Fruit fly (Drosophila melanogaster) whole organism, embryonic: ENCODE data around the gene CG17819.
A peak's percentile ranks its signal among the peaks of the same experiment; 100 is the strongest.

Source experiments
- CG10321 ChIP-seq: fragments of 200-800 bp; sonication (Bioruptor generic); IDR thresholded peaks from 2 replicates; pipeline ENCODE4 v1.3.6; 2022; ENCODE audit warnings: missing biosample characterization, missing genetic modification characterization
- CG10462 ChIP-seq: fragments of 200-800 bp; sonication (Bioruptor generic); optimal IDR thresholded peaks from 2 replicates; lab custom pipeline; 2016; ENCODE audit warnings: missing biosample characterization, missing genetic modification characterization
- CG11456 ChIP-seq: fragments of 200-800 bp; sonication (Bioruptor generic); IDR thresholded peaks from 3 replicates; pipeline ENCODE4 v1.3.6; 2022; ENCODE audit warnings: missing biosample characterization, missing genetic modification characterization
- CG11695 ChIP-seq: fragments of 200-800 bp; sonication (Bioruptor generic); IDR thresholded peaks from 3 replicates; pipeline ENCODE4 v1.3.6; 2022; ENCODE audit warnings: missing biosample characterization, missing genetic modification characterization
- CG12104 ChIP-seq: fragments of 200-800 bp; sonication (Bioruptor generic); optimal IDR thresholded peaks from 3 replicates; lab custom pipeline; 2016; ENCODE audit warnings: missing biosample characterization, missing genetic modification characterization
- CG14014 ChIP-seq: fragments of 200-800 bp; sonication (Bioruptor generic); IDR thresholded peaks from 2 replicates; pipeline ENCODE4 v1.3.6; 2022; ENCODE audit warnings: missing biosample characterization, missing genetic modification characterization
- CG1529 ChIP-seq: fragments of 200-800 bp; sonication (Bioruptor generic); optimal IDR thresholded peaks from 3 replicates; lab custom pipeline; 2018; ENCODE audit warnings: missing biosample characterization, missing genetic modification characterization
- CG15601 ChIP-seq: fragments of 200-800 bp; sonication (Bioruptor generic); optimal IDR thresholded peaks from 3 replicates; lab custom pipeline; 2019; ENCODE audit warnings: missing biosample characterization, mild to moderate bottlenecking, missing genetic modification characterization, moderate library complexity
- CG16863 ChIP-seq: fragments of 200-800 bp; sonication (Bioruptor generic); optimal IDR thresholded peaks from 3 replicates; lab custom pipeline; 2016; ENCODE audit warnings: missing biosample characterization, missing genetic modification characterization
- CG18011 ChIP-seq: fragments of 200-800 bp; sonication (Bioruptor generic); optimal IDR thresholded peaks from 2 replicates; lab custom pipeline; 2017; ENCODE audit warnings: missing biosample characterization, missing genetic modification characterization, mild to moderate bottlenecking, moderate library complexity, missing genotype
- CG2199 ChIP-seq: fragments of 200-800 bp; sonication (Bioruptor generic); IDR thresholded peaks from 3 replicates; pipeline ENCODE4 v1.3.6; 2022; ENCODE audit warnings: missing biosample characterization, missing genetic modification characterization
- CG30020 ChIP-seq: fragments of 200-800 bp; optimal IDR thresholded peaks from 2 replicates; lab custom pipeline; 2019; ENCODE audit warnings: missing biosample characterization, mild to moderate bottlenecking, missing genetic modification characterization, moderate library complexity
- CG32767 ChIP-seq: fragments of 200-800 bp; sonication (Bioruptor generic); IDR thresholded peaks from 2 replicates; pipeline ENCODE4 v1.3.6; 2022; ENCODE audit warnings: missing biosample characterization, missing genetic modification characterization
- CG32772 ChIP-seq: fragments of 200-800 bp; sonication (Bioruptor generic); IDR thresholded peaks from 2 replicates; pipeline ENCODE4 v1.3.6; 2022; ENCODE audit warnings: missing biosample characterization, missing genetic modification characterization
- CG7271 ChIP-seq: fragments of 200-800 bp; sonication (Bioruptor generic); optimal IDR thresholded peaks from 2 replicates; lab custom pipeline; 2018; ENCODE audit warnings: missing biosample characterization, mild to moderate bottlenecking, missing genetic modification characterization, moderate library complexity
- CG7745 ChIP-seq: fragments of 200-800 bp; sonication (Bioruptor generic); optimal IDR thresholded peaks from 2 replicates; lab custom pipeline; 2018; ENCODE audit warnings: missing biosample characterization, mild to moderate bottlenecking, missing genetic modification characterization, moderate library complexity
- CG7786 ChIP-seq: fragments of 200-800 bp; sonication (Bioruptor generic); optimal IDR thresholded peaks from 2 replicates; lab custom pipeline; 2016; ENCODE audit warnings: missing biosample characterization, missing genetic modification characterization
- CG8388 ChIP-seq: fragments of 200-800 bp; sonication (Bioruptor generic); optimal IDR thresholded peaks from 2 replicates; lab custom pipeline; 2019; ENCODE audit warnings: missing biosample characterization, mild to moderate bottlenecking, missing genetic modification characterization, moderate library complexity
- CG9797 ChIP-seq: fragments of 200-800 bp; sonication (Bioruptor generic); optimal IDR thresholded peaks from 3 replicates; lab custom pipeline; 2018; ENCODE audit warnings: missing biosample characterization, mild to moderate bottlenecking, missing genetic modification characterization
- CrebB ChIP-seq: fragments of 200-800 bp; sonication (Bioruptor generic); optimal IDR thresholded peaks from 3 replicates; lab custom pipeline; 2018; ENCODE audit warnings: missing biosample characterization, mild to moderate bottlenecking, missing genetic modification characterization
- D19A ChIP-seq: fragments of 200-800 bp; optimal IDR thresholded peaks from 3 replicates; lab custom pipeline; 2019; ENCODE audit warnings: missing biosample characterization, mild to moderate bottlenecking, missing genetic modification characterization, moderate library complexity
- Dfd ChIP-seq, 2 experiments: fragments of >200 bp; optimal IDR thresholded peaks; 2 replicates each; lab custom pipeline; 2017; ENCODE audit warnings: missing biosample characterization in 2 of 2, missing genetic modification characterization in 2 of 2
- Ets97D ChIP-seq: fragments of 200-800 bp; sonication (Bioruptor generic); optimal IDR thresholded peaks from 3 replicates; lab custom pipeline; 2016; ENCODE audit warnings: missing biosample characterization, missing genetic modification characterization
- Gug ChIP-seq: fragments of 200-800 bp; sonication (Bioruptor generic); IDR thresholded peaks from 4 replicates; pipeline ENCODE4 v1.3.6; 2022; ENCODE audit warnings: missing biosample characterization, missing genetic modification characterization
- H15 ChIP-seq: fragments of 200-800 bp; sonication (Bioruptor generic); IDR thresholded peaks from 3 replicates; pipeline ENCODE4 v1.3.6; 2022; ENCODE audit warnings: missing biosample characterization, missing genetic modification characterization
- H2.0 ChIP-seq: fragments of 200-800 bp; sonication (Bioruptor generic); IDR thresholded peaks from 2 replicates; pipeline ENCODE4 v1.3.6; 2022; ENCODE audit warnings: missing biosample characterization, missing genetic modification characterization
- HHEX ChIP-seq: fragments of 200-800 bp; sonication (Bioruptor generic); optimal IDR thresholded peaks from 3 replicates; lab custom pipeline; 2017; ENCODE audit warnings: missing biosample characterization, mild to moderate bottlenecking, missing genetic modification characterization, missing genetic modification reagents
- Lpt ChIP-seq: fragments of >200 bp; optimal IDR thresholded peaks from 2 replicates; lab custom pipeline; 2018; ENCODE audit warnings: missing biosample characterization, missing genetic modification characterization
- MTF-1 ChIP-seq: fragments of 200-800 bp; sonication (Bioruptor generic); optimal IDR thresholded peaks from 2 replicates; lab custom pipeline; 2018; ENCODE audit warnings: missing biosample characterization, mild to moderate bottlenecking, missing genetic modification characterization, borderline replicate concordance
- Mes4 ChIP-seq: fragments of 200-800 bp; sonication (Bioruptor generic); optimal IDR thresholded peaks from 2 replicates; lab custom pipeline; 2016; ENCODE audit warnings: missing biosample characterization, missing genetic modification characterization
- Nf-YB ChIP-seq: fragments of 200-800 bp; sonication (Bioruptor generic); optimal IDR thresholded peaks from 3 replicates; lab custom pipeline; 2019; ENCODE audit warnings: missing biosample characterization, mild to moderate bottlenecking, missing genetic modification characterization, moderate library complexity
- TFAM ChIP-seq: fragments of 200-800 bp; sonication (Bioruptor generic); optimal IDR thresholded peaks from 2 replicates; lab custom pipeline; 2017; ENCODE audit warnings: missing biosample characterization, missing genetic modification characterization, inconsistent platforms
- YL-1 ChIP-seq: fragments of 200-800 bp; sonication (Bioruptor generic); optimal IDR thresholded peaks from 3 replicates; lab custom pipeline; 2017; ENCODE audit warnings: missing biosample characterization, mild to moderate bottlenecking, missing genetic modification characterization
- croc ChIP-seq: fragments of 200-800 bp; sonication (Bioruptor generic); conservative IDR thresholded peaks from 3 replicates; pipeline ENCODE4 v1.3.6; 2022; ENCODE audit warnings: missing biosample characterization, missing genetic modification characterization
- dmrt11E ChIP-seq: fragments of 200-800 bp; sonication (Bioruptor generic); optimal IDR thresholded peaks from 3 replicates; lab custom pipeline; 2018; ENCODE audit warnings: missing biosample characterization, mild to moderate bottlenecking, missing genetic modification characterization, moderate library complexity
- gcm ChIP-seq: fragments of 200-800 bp; sonication (Bioruptor generic); optimal IDR thresholded peaks from 2 replicates; lab custom pipeline; 2019; ENCODE audit warnings: missing biosample characterization, mild to moderate bottlenecking, missing genetic modification characterization, moderate library complexity
- gem ChIP-seq: fragments of 200-800 bp; sonication (Bioruptor generic); optimal IDR thresholded peaks from 2 replicates; lab custom pipeline; 2019; ENCODE audit warnings: missing biosample characterization, mild to moderate bottlenecking, missing genetic modification characterization, moderate library complexity
- gro ChIP-seq: fragments of 200-800 bp; sonication (Bioruptor generic); optimal IDR thresholded peaks from 2 replicates; lab custom pipeline; 2016; ENCODE audit warnings: missing biosample characterization, missing genetic modification characterization
- inv ChIP-seq: fragments of 200-800 bp; sonication (Bioruptor generic); IDR thresholded peaks from 2 replicates; pipeline ENCODE4 v1.3.6; 2022; ENCODE audit warnings: missing biosample characterization, missing genetic modification characterization; ENCODE audit not compliant: partially characterized antibody
- lov ChIP-seq, 2 experiments: fragments of 200-800 bp in 1 of 2; fragments of >200 bp in 1 of 2; sonication (Bioruptor generic) in 1 of 2; IDR thresholded peaks in 1 of 2; optimal IDR thresholded peaks in 1 of 2; 2 replicates in 1 of 2; 3 replicates in 1 of 2; pipeline versions ENCODE4 v1.3.6 to Lab custom; 2017 to 2022; ENCODE audit warnings: missing biosample characterization in 1 of 2, missing genetic modification characterization in 1 of 2
- nau ChIP-seq: fragments of 200-800 bp; sonication (Bioruptor generic); optimal IDR thresholded peaks from 3 replicates; lab custom pipeline; 2017; ENCODE audit warnings: missing biosample characterization, mild to moderate bottlenecking, missing genetic modification characterization, missing genetic modification reagents
- nerfin-1 ChIP-seq: fragments of 200-800 bp; sonication (Bioruptor generic); optimal IDR thresholded peaks from 3 replicates; lab custom pipeline; 2019; ENCODE audit warnings: missing biosample characterization, mild to moderate bottlenecking, missing genetic modification characterization, moderate library complexity
- nom ChIP-seq: fragments of 200-800 bp; sonication (Bioruptor generic); optimal IDR thresholded peaks from 2 replicates; lab custom pipeline; 2017; ENCODE audit warnings: missing biosample characterization, missing genetic modification characterization, mild to moderate bottlenecking, moderate library complexity, missing genetic modification reagents
- pb ChIP-seq: fragments of 200-800 bp; sonication (Bioruptor generic); optimal IDR thresholded peaks from 3 replicates; lab custom pipeline; 2016; ENCODE audit warnings: missing biosample characterization, missing genetic modification characterization
- pita ChIP-seq: fragments of 200-800 bp; sonication (Bioruptor generic); optimal IDR thresholded peaks from 2 replicates; lab custom pipeline; 2017; ENCODE audit warnings: missing biosample characterization, mild to moderate bottlenecking, missing genetic modification characterization
- pum ChIP-seq: fragments of 200-800 bp; sonication (Bioruptor generic); optimal IDR thresholded peaks from 2 replicates; lab custom pipeline; 2016; ENCODE audit warnings: missing biosample characterization, missing genetic modification characterization
- sens ChIP-seq: fragments of 200-800 bp; sonication (Bioruptor generic); peaks from one replicate; lab custom pipeline; 2016; ENCODE audit warnings: missing biosample characterization, missing genetic modification characterization
- slbo ChIP-seq: fragments of 200-800 bp; sonication (Bioruptor generic); IDR thresholded peaks from 2 replicates; pipeline ENCODE4 v1.3.6; 2022; ENCODE audit warnings: missing biosample characterization, missing genetic modification characterization
- stc ChIP-seq: fragments of 200-800 bp; sonication (Bioruptor generic); IDR thresholded peaks from 2 replicates; pipeline ENCODE4 v1.3.6; 2022; ENCODE audit warnings: missing biosample characterization, missing genetic modification characterization
- zen ChIP-seq: fragments of 200-800 bp; sonication (Bioruptor generic); optimal IDR thresholded peaks from 3 replicates; lab custom pipeline; 2018; ENCODE audit warnings: missing biosample characterization, mild to moderate bottlenecking, missing genetic modification characterization, moderate library complexity
- zfh2 ChIP-seq: fragments of 200-800 bp; sonication (Bioruptor generic); optimal IDR thresholded peaks from 2 replicates; lab custom pipeline; 2016; ENCODE audit warnings: missing biosample characterization, missing genetic modification characterization

The CG17819 gene

DNA sequence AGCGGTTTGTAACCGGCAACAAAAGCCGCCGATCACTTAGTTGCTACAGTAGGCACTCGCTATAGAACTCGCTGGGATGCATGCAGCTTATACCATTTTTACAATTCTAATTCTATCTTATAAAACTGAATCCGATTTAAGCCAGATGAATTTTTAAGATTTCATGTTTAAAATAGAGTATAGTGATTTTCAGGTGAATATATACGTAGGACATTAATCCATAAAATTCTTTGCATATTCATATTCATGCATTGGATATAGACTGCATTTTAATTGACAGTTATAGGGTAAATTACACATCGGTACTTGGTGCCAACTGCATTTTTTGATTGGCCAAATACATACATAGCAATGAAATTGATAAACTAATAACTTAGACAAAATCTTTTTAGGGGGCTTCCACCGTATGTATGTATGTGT is 2.2 kb upstream of the CG17819 start (continued):
- TF ChIP-seq sens (GFP tag; lab: Kevin White, UChicago): peak; percentile 51
- TF ChIP-seq HHEX (GFP tag; lab: Kevin White, UChicago): no peak
- TF ChIP-seq CG9797 (GFP tag; lab: Kevin White, UChicago): no peak
- TF ChIP-seq CG12104 (GFP tag; lab: Kevin White, UChicago): no peak
- TF ChIP-seq CG10462 (GFP tag; lab: Kevin White, UChicago): no peak
- TF ChIP-seq dmrt11E (tag; lab: Kevin White, UChicago): peak; percentile 7
- no peak for TF ChIP-seq gro (GFP tag; lab: Kevin White, UChicago)
- no peak for TF ChIP-seq nau (GFP tag; lab: Kevin White, UChicago)
- TF ChIP-seq CG11695 (GFP tag; lab: Robert Waterston, UW): no peak
- no peak for TF ChIP-seq Mes4 (GFP tag; lab: Kevin White, UChicago)
- TF ChIP-seq H15 (GFP tag; lab: Robert Waterston, UW): no peak
- no peak for TF ChIP-seq D19A (tag; lab: Kevin White, UChicago)
- no peak for TF ChIP-seq zfh2
- TF ChIP-seq gcm: peak; percentile 11
- TF ChIP-seq CrebB (tag; lab: Kevin White, UChicago): no peak
- peak; percentile 36 for TF ChIP-seq gem
- TF ChIP-seq lov (optimal IDR thresholded peaks at IDR 0.05; lab: Kevin White, UChicago): no peak
- no peak for TF ChIP-seq lov (GFP tag; IDR thresholded peaks at IDR 0.05; lab: Robert Waterston, UW)
- TF ChIP-seq CG30020: no peak
- TF ChIP-seq pum (GFP tag; lab: Kevin White, UChicago): peak; percentile 11
- no peak for TF ChIP-seq Ets97D
- TF ChIP-seq pb: no peak
- no peak for TF ChIP-seq Dfd (GFP tag; optimal IDR thresholded peaks at IDR 0.05; lab: Kevin White, UChicago)
- peak; percentile 55 for TF ChIP-seq slbo
- no peak for TF ChIP-seq CG7745 (tag; lab: Kevin White, UChicago)
- TF ChIP-seq inv (GFP tag; lab: Robert Waterston, UW): no peak
- no peak for TF ChIP-seq CG32767
- TF ChIP-seq nerfin-1 (tag; lab: Kevin White, UChicago): no peak
- no peak for TF ChIP-seq zen (tag; lab: Kevin White, UChicago)
- no peak for TF ChIP-seq nom (GFP tag; lab: Kevin White, UChicago)
- no peak for TF ChIP-seq CG7786 (GFP tag; lab: Kevin White, UChicago)
- TF ChIP-seq CG16863: peak; percentile 12
- TF ChIP-seq YL-1 (GFP tag; lab: Kevin White, UChicago): no peak
- peak; percentile 1 for TF ChIP-seq CG15601 (tag; lab: Kevin White, UChicago)
- TF ChIP-seq CG10321 (GFP tag; lab: Robert Waterston, UW): no peak
- TF ChIP-seq TFAM: no peak
- no peak for TF ChIP-seq Lpt (GFP tag; lab: Kevin White, UChicago)
- no peak for TF ChIP-seq CG7271 (tag; lab: Kevin White, UChicago)
- no peak for TF ChIP-seq CG14014
- TF ChIP-seq stc (GFP tag; lab: Robert Waterston, UW): 0 out of 2 replicates have a peak, but pooled peaks have one; percentile 50
- TF ChIP-seq CG8388 (GFP tag; lab: Kevin White, UChicago): peak; percentile 32
- no peak for TF ChIP-seq CG1529 (GFP tag; lab: Kevin White, UChicago)
- TF ChIP-seq CG11456 (GFP tag; lab: Robert Waterston, UW): peak; percentile 57; the same call in 1 of the 3 replicates
- peak; percentile 67 for TF ChIP-seq CG32772
- no peak for TF ChIP-seq MTF-1
- no peak for TF ChIP-seq Nf-YB (GFP tag; lab: Kevin White, UChicago)
- no peak; the same call in 1 of the 2 replicates for TF ChIP-seq H2.0 (GFP tag; lab: Robert Waterston, UW)
- TF ChIP-seq CG18011 (GFP tag; lab: Kevin White, UChicago): no peak
- TF ChIP-seq Gug: peak; percentile 71
- TF ChIP-seq croc (GFP tag; lab: Robert Waterston, UW): peak; percentile 35; the same call in 1 of the 3 replicates
- TF ChIP-seq CG2199 (GFP tag; lab: Robert Waterston, UW): no peak
- TF ChIP-seq pita (GFP tag; lab: Kevin White, UChicago): no peak
